Fruit fly (Drosophila melanogaster): Measurements from ENCODE around the gene CG43093.

CG43093 gene

dm6 chr3R:22740930-22741329 lies 29.2 kb downstream of the CG43093 start, which contains the start of the genes Dcr-1 and CG6985:
Gene Dcr-1 (minus strand): TSS chr3R:22741091.
Gene CG6985 (plus strand): TSS chr3R:22741150.
- TF ChIP-seq Crg-1 (GFP tag; optimal IDR thresholded peaks at IDR 0.05) (no peak), toe (GFP tag; optimal IDR thresholded peaks at IDR 0.05) (no peak), bab1 (GFP tag; optimal IDR thresholded peaks at IDR 0.05) (no peak), CG7045 (GFP tag; optimal IDR thresholded peaks at IDR 0.05) (no peak)

dm6 chr3R:22733751-22734150 lies 36.4 kb downstream of the CG43093 start, which contains the start of gene Takl2:
Gene Takl2 (minus strand): TSS chr3R:22733851.
- no peak for TF ChIP-seq CG7101 (tag; optimal IDR thresholded peaks at IDR 0.05)
- TF ChIP-seq pad (GFP tag; optimal IDR thresholded peaks at IDR 0.05): no peak
- TF ChIP-seq CG11617 (GFP tag; optimal IDR thresholded peaks at IDR 0.05): no peak
- no peak for TF ChIP-seq CG7045 (GFP tag; optimal IDR thresholded peaks at IDR 0.05)
- no peak for TF ChIP-seq bab1 (GFP tag; optimal IDR thresholded peaks at IDR 0.05)
- TF ChIP-seq CG5204 (GFP tag; optimal IDR thresholded peaks at IDR 0.05): no peak
- TF ChIP-seq Mnt (GFP tag; optimal IDR thresholded peaks at IDR 0.05): no peak
- TF ChIP-seq CG12768 (GFP tag; optimal IDR thresholded peaks at IDR 0.05): no peak
- TF ChIP-seq CG1620 (GFP tag; optimal IDR thresholded peaks at IDR 0.05): no peak
- no peak for TF ChIP-seq tj (GFP tag; optimal IDR thresholded peaks at IDR 0.05)
- TF ChIP-seq toe (GFP tag; optimal IDR thresholded peaks at IDR 0.05): no peak
- no peak for TF ChIP-seq ovo (GFP tag; optimal IDR thresholded peaks at IDR 0.05)
- no peak for TF ChIP-seq kay (GFP tag; ENCODE audit: borderline replicate concordance)
- TF ChIP-seq CG14711 (tag; optimal IDR thresholded peaks at IDR 0.05): no peak
- TF ChIP-seq cnc (optimal IDR thresholded peaks at IDR 0.05): no peak
- no peak for TF ChIP-seq Hr96 (GFP tag; optimal IDR thresholded peaks at IDR 0.05)
- no peak for TF ChIP-seq Crg-1 (GFP tag; optimal IDR thresholded peaks at IDR 0.05)
- no peak for TF ChIP-seq CG33017 (tag; optimal IDR thresholded peaks at IDR 0.05)
- no peak for TF ChIP-seq Clk (GFP tag; optimal IDR thresholded peaks at IDR 0.05)
- no peak for TF ChIP-seq cic (GFP tag; optimal IDR thresholded peaks at IDR 0.05)

dm6 chr3R:22732995-22733394 lies 37.1 kb downstream of the CG43093 start:
- TF ChIP-seq Hr96 (GFP tag; optimal IDR thresholded peaks at IDR 0.05) (no peak), tj (GFP tag; optimal IDR thresholded peaks at IDR 0.05) (no peak), CG7101 (tag; optimal IDR thresholded peaks at IDR 0.05) (no peak), CG14711 (tag; optimal IDR thresholded peaks at IDR 0.05) (no peak), CG5204 (GFP tag; optimal IDR thresholded peaks at IDR 0.05) (no peak), bab1 (GFP tag; optimal IDR thresholded peaks at IDR 0.05) (no peak), CG11617 (GFP tag; optimal IDR thresholded peaks at IDR 0.05) (no peak), cnc (optimal IDR thresholded peaks at IDR 0.05) (no peak)

DNA sequence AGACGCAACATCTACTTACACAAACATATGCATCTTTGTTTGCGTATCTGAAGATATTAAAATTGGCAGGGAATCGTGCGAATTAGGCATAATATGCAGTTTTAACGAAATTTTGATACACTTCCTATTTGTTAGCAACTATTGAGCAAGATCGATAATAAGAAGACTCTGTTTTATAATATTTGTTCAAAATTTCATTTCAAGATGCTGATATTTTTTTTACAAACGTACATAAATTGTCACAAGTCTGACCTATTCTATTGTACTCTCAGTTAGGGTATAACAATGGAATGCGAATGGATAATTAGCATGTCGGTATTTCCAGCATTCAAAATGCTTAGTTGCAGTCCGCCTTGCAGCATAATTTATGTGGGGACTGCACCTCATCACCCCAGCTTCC lies 42.2 kb downstream of the CG43093 start:
- TF ChIP-seq kay (GFP tag; ENCODE audit: borderline replicate concordance): no peak
- TF ChIP-seq CG14711 (tag; optimal IDR thresholded peaks at IDR 0.05): no peak
- TF ChIP-seq tj (GFP tag; optimal IDR thresholded peaks at IDR 0.05): no peak
- no peak for TF ChIP-seq Mnt (GFP tag; optimal IDR thresholded peaks at IDR 0.05)
- TF ChIP-seq toe (GFP tag; optimal IDR thresholded peaks at IDR 0.05): no peak
- no peak for TF ChIP-seq Clk (GFP tag; optimal IDR thresholded peaks at IDR 0.05)
- no peak for TF ChIP-seq CG11617 (GFP tag; optimal IDR thresholded peaks at IDR 0.05)
- no peak for TF ChIP-seq pad (GFP tag; optimal IDR thresholded peaks at IDR 0.05)
- no peak for TF ChIP-seq Crg-1 (GFP tag; optimal IDR thresholded peaks at IDR 0.05)
- no peak for TF ChIP-seq CG7045 (GFP tag; optimal IDR thresholded peaks at IDR 0.05)

DNA sequence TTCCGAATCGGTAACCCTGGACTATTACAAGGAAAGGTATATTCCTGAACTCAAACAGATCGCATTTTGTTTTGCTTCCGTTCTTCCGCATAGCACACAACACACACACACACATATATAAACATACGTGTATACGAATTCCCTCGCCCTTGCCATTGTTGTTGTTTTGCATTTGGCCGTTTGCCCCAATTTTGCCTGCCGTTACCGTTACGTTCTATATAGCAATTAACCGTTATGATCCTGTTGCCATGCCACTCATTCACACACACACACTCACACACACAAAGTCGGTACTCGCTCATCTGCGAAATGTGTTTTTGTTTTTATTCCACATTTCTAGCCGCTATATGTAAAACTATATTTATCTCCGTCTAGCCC lies 42.7 kb downstream of the CG43093 start:
- TF ChIP-seq cic (GFP tag; optimal IDR thresholded peaks at IDR 0.05) (peak; percentile 8), ovo (GFP tag; optimal IDR thresholded peaks at IDR 0.05) (peak; percentile 86), pad (GFP tag; optimal IDR thresholded peaks at IDR 0.05) (peak; percentile 88), tj (GFP tag; optimal IDR thresholded peaks at IDR 0.05) (peak; percentile 4), kay (GFP tag; ENCODE audit: borderline replicate concordance) (no peak), CG7045 (GFP tag; optimal IDR thresholded peaks at IDR 0.05) (no peak)

dm6 chr3R:22726771-22727455 lies 43.2 kb downstream of the CG43093 start, which contains the start of gene CG45049:
Gene CG45049 (plus strand): TSS chr3R:22726967.
- TF ChIP-seq tj (GFP tag; optimal IDR thresholded peaks at IDR 0.05) (peak; percentile 34), cic (GFP tag; optimal IDR thresholded peaks at IDR 0.05) (peak; percentile 78), CG1620 (GFP tag; optimal IDR thresholded peaks at IDR 0.05) (no peak), Crg-1 (GFP tag; optimal IDR thresholded peaks at IDR 0.05) (no peak), CG7101 (tag; optimal IDR thresholded peaks at IDR 0.05) (no peak), bab1 (GFP tag; optimal IDR thresholded peaks at IDR 0.05) (peak; percentile 23)

DNA sequence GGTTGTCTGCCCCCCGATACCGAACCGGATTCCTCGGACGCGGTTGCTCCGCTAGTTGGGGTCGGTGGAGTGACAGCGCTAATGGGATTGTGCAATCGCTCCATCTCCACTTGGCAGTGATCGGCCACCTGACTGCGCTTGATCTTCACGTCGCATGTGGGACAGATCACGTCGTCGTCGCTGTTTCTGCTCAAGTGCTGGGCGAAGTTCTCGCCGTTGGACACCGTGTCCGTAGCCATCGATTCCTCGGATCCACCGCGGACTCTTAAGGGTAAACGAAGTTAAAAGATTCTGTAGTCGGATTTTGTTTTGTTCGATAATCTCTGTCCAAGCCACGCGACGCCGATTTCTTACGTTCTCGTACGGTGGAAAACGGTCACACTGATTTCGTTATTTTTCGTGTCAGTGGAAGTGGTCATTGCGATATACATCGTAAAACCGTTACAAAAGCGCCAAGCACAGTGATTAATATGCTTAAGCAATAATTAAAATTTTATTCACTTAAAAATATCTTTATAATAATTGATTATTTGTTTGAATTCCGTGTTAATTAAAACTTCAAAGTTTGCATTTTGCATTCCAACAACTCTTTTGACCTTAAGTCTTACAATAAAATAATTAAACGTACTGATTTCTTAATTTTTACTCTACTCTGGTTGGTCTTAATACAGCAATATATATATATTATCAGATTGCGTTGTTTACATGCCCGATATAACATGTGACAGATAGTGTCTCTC lies 43.9 kb downstream of the CG43093 start, which contains the start of gene RNF220:
RNF220 (minus strand) TSS at position 384 of the 740 bp plus-strand sequence.
- TF ChIP-seq CG1620 (GFP tag; optimal IDR thresholded peaks at IDR 0.05): peak; percentile 39
- TF ChIP-seq toe (GFP tag; optimal IDR thresholded peaks at IDR 0.05): no peak
- no peak for TF ChIP-seq bab1 (GFP tag; optimal IDR thresholded peaks at IDR 0.05)
- no peak for TF ChIP-seq CG12768 (GFP tag; optimal IDR thresholded peaks at IDR 0.05)
- no peak for TF ChIP-seq cic (GFP tag; optimal IDR thresholded peaks at IDR 0.05)
- no peak for TF ChIP-seq Hr96 (GFP tag; optimal IDR thresholded peaks at IDR 0.05)
- TF ChIP-seq Mnt (GFP tag; optimal IDR thresholded peaks at IDR 0.05): peak; percentile 62
- no peak for TF ChIP-seq CG33017 (tag; optimal IDR thresholded peaks at IDR 0.05)
- TF ChIP-seq tj (GFP tag; optimal IDR thresholded peaks at IDR 0.05): no peak

All from whole organism, adult.